Worm (Caenorhabditis elegans) whole organism, L1 larva: Measurements from ENCODE around the gene ins-10.

Experiments used
- C16A3.4 ChIP-seq: fragments of 150-350 bp; optimal IDR thresholded peaks from 2 replicates; lab custom pipeline; 2014; ENCODE audit warnings: missing biosample characterization, missing genetic modification characterization
- Y116A8C.19 ChIP-seq: sonication (generic microtip); optimal IDR thresholded peaks from 2 replicates; lab custom pipeline; 2016; ENCODE audit warnings: missing compliant biosample characterization, missing genetic modification characterization, borderline replicate concordance
- ceh-63 ChIP-seq: fragments of 200-800 bp; sonication (Bioruptor generic); optimal IDR thresholded peaks from 2 replicates; lab custom pipeline; 2018; ENCODE audit warnings: mild to moderate bottlenecking, missing genetic modification characterization, missing compliant biosample characterization
- ceh-8 ChIP-seq: fragments of 200-800 bp; sonication (Bioruptor generic); optimal IDR thresholded peaks from 2 replicates; lab custom pipeline; 2018; ENCODE audit warnings: mild to moderate bottlenecking, missing genetic modification characterization, moderate library complexity, missing compliant biosample characterization
- ceh-82 ChIP-seq, 3 experiments: fragments of 150-350 bp in 1 of 3; sonication (generic microtip) in 2 of 3; optimal IDR thresholded peaks; 2 replicates each; lab custom pipeline; 2014 to 2017; ENCODE audit warnings: missing biosample characterization in 3 of 3, missing genetic modification characterization in 3 of 3
- ceh-90 ChIP-seq: sonication (generic microtip); optimal IDR thresholded peaks from 2 replicates; lab custom pipeline; 2016; ENCODE audit warnings: missing genetic modification characterization, missing compliant biosample characterization
- ces-1 ChIP-seq: fragments of 150-350 bp; optimal IDR thresholded peaks from 2 replicates; lab custom pipeline; 2014; ENCODE audit warnings: missing biosample characterization, missing genetic modification reagents, missing genetic modification characterization
- dsc-1 ChIP-seq: sonication (generic microtip); optimal IDR thresholded peaks from 2 replicates; lab custom pipeline; 2016; ENCODE audit warnings: mild to moderate bottlenecking, missing genetic modification characterization, missing compliant biosample characterization
- efl-1 ChIP-seq, 4 experiments: fragments of 150-350 bp; optimal IDR thresholded peaks in 3 of 4; peaks in 1 of 4; 1 replicate in 1 of 4; 2 replicates in 3 of 4; lab custom pipeline; 2014; ENCODE audit warnings: missing biosample characterization in 2 of 4, missing genetic modification characterization in 2 of 4, missing genetic modification reagents in 2 of 4
- egl-27 ChIP-seq, 2 experiments: fragments of 150-350 bp in 1 of 2; sonication (generic microtip); optimal IDR thresholded peaks; 3 replicates each; lab custom pipeline; 2017 to 2018; ENCODE audit warnings: missing biosample characterization in 2 of 2, missing genetic modification characterization in 2 of 2, missing genetic modification reagents in 2 of 2
- fkh-10 ChIP-seq: sonication (generic microtip); optimal IDR thresholded peaks from 2 replicates; lab custom pipeline; 2017; ENCODE audit warnings: missing biosample characterization, missing genetic modification reagents, missing genetic modification characterization
- fos-1 ChIP-seq: fragments of 150-350 bp; optimal IDR thresholded peaks from 2 replicates; lab custom pipeline; 2014; ENCODE audit warnings: missing biosample characterization, missing genetic modification characterization
- hlh-4 ChIP-seq: sonication (generic microtip); optimal IDR thresholded peaks from 2 replicates; lab custom pipeline; 2016; ENCODE audit warnings: mild to moderate bottlenecking, missing genetic modification characterization, missing compliant biosample characterization
- hpl-2 ChIP-seq: fragments of 150-350 bp; optimal IDR thresholded peaks from 2 replicates; lab custom pipeline; 2014; ENCODE audit warnings: missing biosample characterization, missing genetic modification reagents, missing genetic modification characterization
- lin-14 ChIP-seq: fragments of 200-800 bp; sonication (Bioruptor generic); optimal IDR thresholded peaks from 2 replicates; lab custom pipeline; 2018; ENCODE audit warnings: mild to moderate bottlenecking, missing genetic modification characterization, moderate library complexity, missing compliant biosample characterization
- lin-35 ChIP-seq, 2 experiments: fragments of 150-350 bp; optimal IDR thresholded peaks; 2 replicates each; lab custom pipeline; 2014; ENCODE audit warnings: missing biosample characterization in 2 of 2, missing genetic modification characterization in 2 of 2, missing genetic modification reagents in 2 of 2
- lir-3 ChIP-seq: sonication (generic microtip); optimal IDR thresholded peaks from 2 replicates; lab custom pipeline; 2016; ENCODE audit warnings: mild to moderate bottlenecking, missing genetic modification characterization, moderate library complexity, missing compliant biosample characterization; ENCODE audit not compliant: poor library complexity
- lsy-2 ChIP-seq, 2 experiments: fragments of 150-350 bp; optimal IDR thresholded peaks; 2 replicates each; lab custom pipeline; 2014; ENCODE audit warnings: missing biosample characterization in 2 of 2, missing genetic modification characterization in 2 of 2
- mab-9 ChIP-seq: fragments of 200-800 bp; sonication (Bioruptor generic); IDR thresholded peaks from 2 replicates; pipeline ENCODE4 v1.3.6; 2022; ENCODE audit warnings: missing genetic modification reagents, missing genetic modification characterization, missing compliant biosample characterization
- mep-1 ChIP-seq: fragments of 150-350 bp; optimal IDR thresholded peaks from 2 replicates; lab custom pipeline; 2014; ENCODE audit warnings: missing biosample characterization, missing genetic modification characterization
- nhr-12 ChIP-seq: sonication (generic microtip); optimal IDR thresholded peaks from 2 replicates; lab custom pipeline; 2017; ENCODE audit warnings: missing biosample characterization, missing genetic modification characterization
- nhr-19 ChIP-seq: fragments of 200-800 bp; sonication (Bioruptor generic); conservative IDR thresholded peaks from 2 replicates; pipeline ENCODE4 v1.3.6; 2022; ENCODE audit warnings: missing genetic modification characterization, missing compliant biosample characterization
- nhr-20 ChIP-seq: sonication (generic microtip); optimal IDR thresholded peaks from 2 replicates; lab custom pipeline; 2016; ENCODE audit warnings: mild to moderate bottlenecking, missing genetic modification characterization, missing compliant biosample characterization
- nhr-237 ChIP-seq: fragments of 150-350 bp; optimal IDR thresholded peaks from 2 replicates; lab custom pipeline; 2014; ENCODE audit warnings: missing biosample characterization, missing genetic modification characterization
- nhr-28 ChIP-seq: fragments of 150-350 bp; optimal IDR thresholded peaks from 2 replicates; lab custom pipeline; 2014; ENCODE audit warnings: missing biosample characterization, missing genetic modification characterization
- nhr-71 ChIP-seq: sonication (generic microtip); optimal IDR thresholded peaks from 2 replicates; lab custom pipeline; 2016; ENCODE audit warnings: mild to moderate bottlenecking, missing genetic modification characterization, moderate library complexity, missing compliant biosample characterization
- nhr-77 ChIP-seq: fragments of 150-350 bp; optimal IDR thresholded peaks from 2 replicates; lab custom pipeline; 2014; ENCODE audit warnings: missing biosample characterization, missing genetic modification characterization
- nhr-84 ChIP-seq: sonication (generic microtip); optimal IDR thresholded peaks from 2 replicates; lab custom pipeline; 2017; ENCODE audit warnings: missing biosample characterization, missing genetic modification characterization
- nhr-85 ChIP-seq: sonication (generic microtip); peaks from one replicate; lab custom pipeline; 2016; ENCODE audit warnings: missing genetic modification characterization, inconsistent platforms, missing compliant biosample characterization
- rnt-1 ChIP-seq: sonication (generic microtip); optimal IDR thresholded peaks from 2 replicates; lab custom pipeline; 2016; ENCODE audit warnings: mild to moderate bottlenecking, missing genetic modification characterization, moderate library complexity, missing compliant biosample characterization
- skn-1 ChIP-seq: fragments of 150-350 bp; optimal IDR thresholded peaks from 2 replicates; lab custom pipeline; 2014; ENCODE audit warnings: missing biosample characterization, missing genetic modification characterization
- snpc-4 ChIP-seq: fragments of 150-350 bp; optimal IDR thresholded peaks from 2 replicates; lab custom pipeline; 2014; ENCODE audit warnings: missing biosample characterization, missing genetic modification characterization
- snu-23 ChIP-seq: sonication (generic microtip); optimal IDR thresholded peaks from 2 replicates; lab custom pipeline; 2016; ENCODE audit warnings: missing genetic modification characterization, missing compliant biosample characterization
- sup-37 ChIP-seq: fragments of 200-800 bp; sonication (Bioruptor generic); optimal IDR thresholded peaks from 2 replicates; lab custom pipeline; 2018; ENCODE audit warnings: mild to moderate bottlenecking, missing genetic modification characterization, missing compliant biosample characterization
- swsn-7 ChIP-seq: sonication (generic microtip); optimal IDR thresholded peaks from 2 replicates; lab custom pipeline; 2016; ENCODE audit warnings: missing genetic modification characterization, missing compliant biosample characterization
- unc-130 ChIP-seq: fragments of 150-350 bp; optimal IDR thresholded peaks from 2 replicates; lab custom pipeline; 2017; ENCODE audit warnings: missing biosample characterization, missing genetic modification characterization, inconsistent platforms
- unc-98 ChIP-seq: fragments of 200-800 bp; sonication (Bioruptor generic); IDR thresholded peaks from 2 replicates; pipeline ENCODE4 v1.3.6; 2022; ENCODE audit warnings: missing genetic modification characterization, missing compliant biosample characterization
- vab-15 ChIP-seq: sonication (generic microtip); optimal IDR thresholded peaks from 2 replicates; lab custom pipeline; 2017; ENCODE audit warnings: missing genotype, mild to moderate bottlenecking, missing genetic modification characterization, missing compliant biosample characterization
- xbp-1 ChIP-seq: sonication (generic microtip); optimal IDR thresholded peaks from 2 replicates; lab custom pipeline; 2016; ENCODE audit warnings: missing genetic modification characterization, missing compliant biosample characterization
- ztf-11 ChIP-seq, 2 experiments: sonication (generic microtip); optimal IDR thresholded peaks; 2 replicates each; lab custom pipeline; 2016 to 2017; ENCODE audit warnings: missing genetic modification characterization in 2 of 2, missing biosample characterization in 1 of 2, missing compliant biosample characterization in 1 of 2
- ztf-4 ChIP-seq: fragments of 150-350 bp; optimal IDR thresholded peaks from 2 replicates; lab custom pipeline; 2014; ENCODE audit warnings: missing biosample characterization, missing genetic modification characterization

The ins-10 gene

DNA sequence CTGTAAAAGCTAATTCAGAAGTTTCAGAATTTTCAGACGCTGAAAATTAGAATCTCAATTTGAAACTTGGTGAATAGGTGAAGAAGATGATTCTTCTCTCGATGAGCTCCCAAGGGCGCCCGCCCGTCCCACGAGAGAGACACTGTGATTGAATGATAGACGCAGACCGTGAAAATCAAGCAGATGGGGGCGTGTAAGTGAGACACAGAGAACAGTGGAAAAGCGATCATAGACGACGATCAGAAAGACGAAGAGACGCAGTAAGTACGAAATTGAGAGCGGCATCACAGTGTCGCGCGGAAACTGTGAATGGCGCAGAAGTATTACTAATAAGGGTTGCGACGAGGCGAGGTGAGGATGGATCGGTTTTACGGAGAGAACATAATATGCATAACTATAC lies 31.3 kb upstream of the ins-10 start (continued):
- TF ChIP-seq ztf-4 (no peak), hlh-4 (tag; lab: Kevin White, UChicago) (no peak), nhr-20 (tag; lab: Kevin White, UChicago) (peak; percentile 18), ceh-63 (GFP tag; lab: Kevin White, UChicago) (no peak), sup-37 (no peak), rnt-1 (tag; lab: Kevin White, UChicago) (peak; percentile 42), lir-3 (no peak), ztf-11 (tag; optimal IDR thresholded peaks at IDR 0.05; lab: Kevin White, UChicago) (no peak), ceh-8 (GFP tag; lab: Kevin White, UChicago) (no peak), efl-1 (optimal IDR thresholded peaks at IDR 0.05; lab: Kevin White, UChicago) (peak; percentile 23 to 36), efl-1 (GFP tag; optimal IDR thresholded peaks at IDR 0.05 in 1 of 2; lab: Kevin White, UChicago) (peak in 1 of 2 experiments; percentile 92), skn-1 (tag; lab: Kevin White, UChicago) (no peak), ces-1 (GFP tag; lab: Kevin White, UChicago) (no peak), lin-35 (GFP tag; optimal IDR thresholded peaks at IDR 0.05; lab: Kevin White, UChicago) (peak in 1 of 2 experiments; percentile 42), swsn-7 (tag; lab: Kevin White, UChicago) (peak; percentile 2), Y116A8C.19 (tag; lab: Kevin White, UChicago) (no peak), dsc-1 (tag; lab: Kevin White, UChicago) (peak; percentile 45), C16A3.4 (tag; lab: Kevin White, UChicago) (no peak), nhr-237 (tag; lab: Kevin White, UChicago) (no peak), lin-14 (peak; percentile 40), unc-98 (GFP tag; lab: Robert Waterston, UW) (no peak), nhr-12 (tag; lab: Kevin White, UChicago) (no peak), egl-27 (tag; optimal IDR thresholded peaks at IDR 0.05; lab: Kevin White, UChicago) (no peak), unc-130 (tag; lab: Kevin White, UChicago) (peak; percentile 8), mab-9 (GFP tag; lab: Robert Waterston, UW) (no peak), hpl-2 (GFP tag; lab: Kevin White, UChicago) (no peak), nhr-84 (tag; lab: Kevin White, UChicago) (no peak), xbp-1 (tag; lab: Kevin White, UChicago) (no peak), vab-15 (no peak), nhr-77 (tag; lab: Kevin White, UChicago) (no peak), nhr-85 (tag; lab: Kevin White, UChicago) (peak; percentile 23), mep-1 (tag; lab: Kevin White, UChicago) (peak; percentile 37), nhr-71 (tag; lab: Kevin White, UChicago) (peak; percentile 32)

DNA sequence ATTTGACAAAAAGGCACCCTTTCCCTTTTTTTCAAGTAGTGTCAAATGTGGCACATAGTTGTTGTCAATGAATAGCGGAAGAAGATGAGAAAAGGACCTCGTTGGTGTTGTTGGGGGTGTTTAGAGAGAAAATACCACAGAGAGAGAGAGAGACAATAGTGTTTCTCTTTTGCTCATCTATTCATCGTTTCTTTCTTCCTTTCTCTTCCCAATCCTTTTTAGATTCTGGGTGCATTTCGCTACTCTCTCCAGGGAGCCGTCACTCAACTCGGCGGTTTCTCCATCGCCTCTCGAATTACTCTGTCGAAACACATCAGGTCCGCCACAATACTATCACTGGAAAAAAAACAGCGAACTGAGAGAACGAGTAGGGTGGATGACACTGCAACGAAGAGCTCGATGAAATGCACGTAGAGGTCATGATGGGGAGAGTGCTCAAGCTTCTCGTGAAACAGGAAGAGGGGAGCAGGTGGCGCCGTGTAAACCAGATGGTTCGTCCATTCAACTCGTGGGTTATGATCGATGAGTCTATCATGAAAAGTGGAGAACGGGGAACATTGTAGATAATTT lies 30.1 kb upstream of the ins-10 start:
- TF ChIP-seq fos-1 (tag; lab: Kevin White, UChicago) = no peak
- peak; percentile 14 for TF ChIP-seq mep-1 (tag; lab: Kevin White, UChicago)
- no peak for TF ChIP-seq nhr-28
- TF ChIP-seq nhr-19 = peak; percentile 22
- TF ChIP-seq rnt-1 (tag; lab: Kevin White, UChicago) = peak; percentile 39
- peak; percentile 39 for TF ChIP-seq dsc-1 (tag; lab: Kevin White, UChicago)
- TF ChIP-seq mab-9 (GFP tag; lab: Robert Waterston, UW) = peak; percentile 12; the same call in 1 of the 2 replicates
- peak; percentile 1 for TF ChIP-seq snu-23 (GFP tag; lab: Kevin White, UChicago)
- TF ChIP-seq snpc-4 (tag; lab: Kevin White, UChicago) = no peak
- TF ChIP-seq ceh-82 (tag; optimal IDR thresholded peaks at IDR 0.05; lab: Kevin White, UChicago) = peak in 1 of 3 experiments; percentile 26
- TF ChIP-seq fkh-10 (GFP tag; lab: Kevin White, UChicago) = peak; percentile 45
- TF ChIP-seq lsy-2 (tag; optimal IDR thresholded peaks at IDR 0.05; lab: Kevin White, UChicago) = peak in 1 of 2 experiments; percentile 36
- no peak for TF ChIP-seq ceh-90 (tag; lab: Kevin White, UChicago)
- peak; percentile 2 for TF ChIP-seq C16A3.4 (tag; lab: Kevin White, UChicago)
- peak; percentile 4 for TF ChIP-seq unc-130 (tag; lab: Kevin White, UChicago)
- peak; percentile 70 for TF ChIP-seq lin-14
- TF ChIP-seq, all 84 proteins: peak for 12
